Worm (Caenorhabditis elegans) whole organism, L4 larva: ENCODE results near the gene F40E10.5.

ENCODE experiments used
- D1046.2 ChIP-seq: fragments of 200-800 bp; sonication (Bioruptor generic); IDR thresholded peaks from 2 replicates; pipeline ENCODE4 v1.3.6; 2022; ENCODE audit warnings: missing genetic modification characterization, missing compliant biosample characterization
- F10B5.3 ChIP-seq: sonication (generic microtip); optimal IDR thresholded peaks from 2 replicates; lab custom pipeline; 2016; ENCODE audit warnings: mild to moderate bottlenecking, missing genetic modification characterization, missing compliant biosample characterization
- F26F4.8 ChIP-seq: fragments of 200-800 bp; sonication (Bioruptor generic); conservative IDR thresholded peaks from 2 replicates; pipeline ENCODE4 v1.3.6; 2022; ENCODE audit warnings: missing genetic modification characterization, missing compliant biosample characterization
- F44E2.7 ChIP-seq: fragments of 200-800 bp; sonication (Bioruptor generic); IDR thresholded peaks from 2 replicates; pipeline ENCODE4 v2.1.2; 2022; ENCODE audit warnings: missing genetic modification characterization, missing compliant biosample characterization
- R02D3.7 ChIP-seq: fragments of 150-350 bp; sonication (generic microtip); optimal IDR thresholded peaks from 3 replicates; lab custom pipeline; 2014; ENCODE audit warnings: missing biosample characterization, missing genetic modification characterization
- Y48G9A.11 ChIP-seq: fragments of 200-800 bp; sonication (Bioruptor generic); IDR thresholded peaks from 2 replicates; pipeline ENCODE4 v1.3.6; 2022; ENCODE audit warnings: missing genetic modification reagents, missing genetic modification characterization, missing compliant biosample characterization
- Y75B8A.6 ChIP-seq: fragments of 200-800 bp; sonication (Bioruptor generic); IDR thresholded peaks from 2 replicates; pipeline ENCODE4 v1.3.6; 2022; ENCODE audit warnings: missing genetic modification reagents, missing genetic modification characterization, missing compliant biosample characterization
- ZK337.2 ChIP-seq: fragments of 200-800 bp; sonication (Bioruptor generic); IDR thresholded peaks from 2 replicates; pipeline ENCODE4 v1.3.6; 2022; ENCODE audit warnings: missing genetic modification reagents, missing genetic modification characterization, missing compliant biosample characterization
- ZK546.5 ChIP-seq, 2 experiments: sonication (generic microtip); optimal IDR thresholded peaks; 2 replicates each; lab custom pipeline; 2017; ENCODE audit warnings: missing biosample characterization in 2 of 2, missing genetic modification characterization in 2 of 2
- aha-1 ChIP-seq: fragments of 150-350 bp; peaks from one replicate; lab custom pipeline; 2014; ENCODE audit warnings: missing biosample characterization, missing genetic modification characterization
- aly-2 ChIP-seq: sonication (generic microtip); optimal IDR thresholded peaks from 2 replicates; lab custom pipeline; 2018; ENCODE audit warnings: missing biosample characterization, missing genetic modification characterization
- ama-1 ChIP-seq: fragments of 150-350 bp; optimal IDR thresholded peaks from 2 replicates; lab custom pipeline; 2014; ENCODE audit warnings: inconsistent platforms, mixed read lengths
- arid-1 ChIP-seq: fragments of 200-800 bp; sonication (Bioruptor generic); conservative IDR thresholded peaks from 2 replicates; pipeline ENCODE4 v1.3.6; 2022; ENCODE audit warnings: missing genetic modification reagents, missing genetic modification characterization, missing compliant biosample characterization
- attf-4 ChIP-seq: sonication (generic microtip); optimal IDR thresholded peaks from 3 replicates; lab custom pipeline; 2017; ENCODE audit warnings: missing biosample characterization, missing genetic modification characterization
- ceh-20 ChIP-seq: fragments of 200-800 bp; sonication (Bioruptor generic); IDR thresholded peaks from 2 replicates; pipeline ENCODE4 v1.3.6; 2022; ENCODE audit warnings: missing genetic modification reagents, missing genetic modification characterization, missing compliant biosample characterization
- ceh-44 ChIP-seq: fragments of 200-800 bp; sonication (Bioruptor generic); IDR thresholded peaks from 2 replicates; pipeline ENCODE4 v1.3.6; 2022; ENCODE audit warnings: missing genetic modification reagents, missing genetic modification characterization, missing compliant biosample characterization
- ceh-62 ChIP-seq: sonication (generic microtip); optimal IDR thresholded peaks from 2 replicates; lab custom pipeline; 2017; ENCODE audit warnings: missing biosample characterization, missing genetic modification characterization
- ceh-82 ChIP-seq: sonication (generic microtip); optimal IDR thresholded peaks from 2 replicates; lab custom pipeline; 2017; ENCODE audit warnings: missing biosample characterization, missing genetic modification characterization
- daf-8 ChIP-seq: fragments of 200-800 bp; sonication (Bioruptor generic); IDR thresholded peaks from 2 replicates; pipeline ENCODE4 v1.3.6; 2022; ENCODE audit warnings: missing genetic modification characterization, missing compliant biosample characterization
- dmd-9 ChIP-seq: fragments of 200-800 bp; sonication (Bioruptor generic); IDR thresholded peaks from 2 replicates; pipeline ENCODE4 v1.3.6; 2022; ENCODE audit warnings: missing genetic modification reagents, missing genetic modification characterization, missing compliant biosample characterization
- dpl-1 ChIP-seq: fragments of 150-350 bp; optimal IDR thresholded peaks from 2 replicates; lab custom pipeline; 2014; ENCODE audit warnings: missing biosample characterization, missing genetic modification reagents, missing genetic modification characterization
- duxl-1 ChIP-seq: sonication (generic microtip); optimal IDR thresholded peaks from 2 replicates; lab custom pipeline; 2016; ENCODE audit warnings: mild to moderate bottlenecking, missing genetic modification characterization, moderate library complexity, missing compliant biosample characterization; ENCODE audit not compliant: poor library complexity
- egl-27 ChIP-seq: sonication (generic microtip); optimal IDR thresholded peaks from 3 replicates; lab custom pipeline; 2017; ENCODE audit warnings: missing biosample characterization, missing genetic modification reagents, missing genetic modification characterization
- egl-43 ChIP-seq: fragments of 200-800 bp; sonication (Bioruptor generic); IDR thresholded peaks from 2 replicates; pipeline ENCODE4 v1.3.6; 2022; ENCODE audit warnings: missing genetic modification reagents, missing genetic modification characterization, missing compliant biosample characterization
- fkh-10 ChIP-seq: fragments of 150-350 bp; optimal IDR thresholded peaks from 2 replicates; lab custom pipeline; 2014; ENCODE audit warnings: missing biosample characterization, missing genetic modification reagents, missing genetic modification characterization
- gei-8 ChIP-seq: fragments of 200-800 bp; sonication (Bioruptor generic); optimal IDR thresholded peaks from 2 replicates; lab custom pipeline; 2018; ENCODE audit warnings: mild to moderate bottlenecking, missing genetic modification characterization, missing compliant biosample characterization
- hlh-11 ChIP-seq: fragments of 200-800 bp; sonication (Bioruptor generic); optimal IDR thresholded peaks from 2 replicates; lab custom pipeline; 2018; ENCODE audit warnings: mild to moderate bottlenecking, missing genetic modification characterization, missing compliant biosample characterization
- hlh-30 ChIP-seq: sonication (generic microtip); optimal IDR thresholded peaks from 2 replicates; lab custom pipeline; 2017; ENCODE audit warnings: antibody characterized with exemption, mild to moderate bottlenecking, missing genetic modification characterization, missing compliant biosample characterization; ENCODE audit not compliant: insufficient read depth
- lin-1 ChIP-seq: fragments of 200-800 bp; sonication (Bioruptor generic); IDR thresholded peaks from 2 replicates; pipeline ENCODE4 v1.3.6; 2022; ENCODE audit warnings: missing genetic modification reagents, missing genetic modification characterization, missing compliant biosample characterization
- lin-29 ChIP-seq: fragments of 200-800 bp; sonication (Bioruptor generic); IDR thresholded peaks from 2 replicates; pipeline ENCODE4 v1.3.6; 2022; ENCODE audit warnings: missing genetic modification reagents, missing genetic modification characterization, missing compliant biosample characterization
- lin-39 ChIP-seq: fragments of 150-350 bp; optimal IDR thresholded peaks from 2 replicates; lab custom pipeline; 2014; ENCODE audit warnings: missing biosample characterization, missing genetic modification reagents, missing genetic modification characterization
- lsy-2 ChIP-seq, 2 experiments: fragments of 150-350 bp in 1 of 2; sonication (generic microtip) in 1 of 2; optimal IDR thresholded peaks; 2 replicates each; lab custom pipeline; 2014 to 2017; ENCODE audit warnings: missing biosample characterization in 2 of 2, missing genetic modification characterization in 2 of 2
- mdl-1 ChIP-seq, 2 experiments: fragments of 150-350 bp in 1 of 2; sonication (generic microtip) in 1 of 2; optimal IDR thresholded peaks; 2 replicates each; lab custom pipeline; 2014 to 2017; ENCODE audit warnings: missing biosample characterization in 2 of 2, missing genetic modification characterization in 2 of 2
- mep-1 ChIP-seq: fragments of 150-350 bp; sonication (generic microtip); optimal IDR thresholded peaks from 3 replicates; lab custom pipeline; 2014; ENCODE audit warnings: missing biosample characterization, missing genetic modification characterization
- mxl-2 ChIP-seq: fragments of 200-800 bp; sonication (Bioruptor generic); conservative IDR thresholded peaks from 2 replicates; pipeline ENCODE4 v1.3.6; 2022; ENCODE audit warnings: missing genetic modification reagents, missing genetic modification characterization, missing compliant biosample characterization
- nhr-10 ChIP-seq: fragments of 150-350 bp; optimal IDR thresholded peaks from 2 replicates; lab custom pipeline; 2014; ENCODE audit warnings: missing biosample characterization, missing genetic modification characterization
- nhr-237 ChIP-seq: sonication (generic microtip); optimal IDR thresholded peaks from 2 replicates; lab custom pipeline; 2017; ENCODE audit warnings: missing biosample characterization, missing genetic modification characterization
- nhr-28 ChIP-seq: fragments of 150-350 bp; optimal IDR thresholded peaks from 2 replicates; lab custom pipeline; 2014; ENCODE audit warnings: missing biosample characterization, missing genetic modification characterization
- nhr-41 ChIP-seq: fragments of 200-800 bp; sonication (Bioruptor generic); IDR thresholded peaks from 2 replicates; pipeline ENCODE4 v1.3.6; 2022; ENCODE audit warnings: missing genetic modification reagents, missing genetic modification characterization, missing compliant biosample characterization
- nhr-48 ChIP-seq: sonication (generic microtip); optimal IDR thresholded peaks from 2 replicates; lab custom pipeline; 2016; ENCODE audit warnings: mild to moderate bottlenecking, missing genetic modification characterization, missing compliant biosample characterization
- nhr-76 ChIP-seq: fragments of 150-350 bp; optimal IDR thresholded peaks from 2 replicates; lab custom pipeline; 2014; ENCODE audit warnings: missing biosample characterization, missing genetic modification characterization
- nhr-77 ChIP-seq: fragments of 150-350 bp; optimal IDR thresholded peaks from 2 replicates; lab custom pipeline; 2014; ENCODE audit warnings: missing biosample characterization, missing genetic modification characterization
- php-3 ChIP-seq: fragments of 200-800 bp; sonication (Bioruptor generic); IDR thresholded peaks from 2 replicates; pipeline ENCODE4 v1.3.6; 2022; ENCODE audit warnings: missing genetic modification reagents, missing genetic modification characterization, missing compliant biosample characterization
- sdz-12 ChIP-seq: fragments of 200-800 bp; sonication (Bioruptor generic); optimal IDR thresholded peaks from 2 replicates; lab custom pipeline; 2018; ENCODE audit warnings: mild to moderate bottlenecking, missing genetic modification characterization, missing compliant biosample characterization
- snpc-4 ChIP-seq: fragments of 150-350 bp; optimal IDR thresholded peaks from 2 replicates; lab custom pipeline; 2014; ENCODE audit warnings: missing biosample characterization, missing genetic modification characterization
- spr-1 ChIP-seq: sonication (generic microtip); optimal IDR thresholded peaks from 2 replicates; lab custom pipeline; 2016; ENCODE audit warnings: mild to moderate bottlenecking, missing genetic modification characterization, missing compliant biosample characterization
- spr-3 ChIP-seq: fragments of 200-800 bp; sonication (Bioruptor generic); optimal IDR thresholded peaks from 2 replicates; lab custom pipeline; 2018; ENCODE audit warnings: mild to moderate bottlenecking, missing genetic modification characterization, missing compliant biosample characterization
- tag-97 ChIP-seq: fragments of 200-800 bp; sonication (Bioruptor generic); IDR thresholded peaks from 2 replicates; pipeline ENCODE4 v1.3.6; 2022; ENCODE audit warnings: missing genetic modification characterization, missing compliant biosample characterization
- unc-39 ChIP-seq: sonication (generic microtip); optimal IDR thresholded peaks from 2 replicates; lab custom pipeline; 2017; ENCODE audit warnings: missing biosample characterization, missing genetic modification characterization
- unc-62 ChIP-seq, 3 experiments: fragments of 150-350 bp in 1 of 3; sonication (generic microtip); optimal IDR thresholded peaks in 2 of 3; peaks in 1 of 3; 1 replicate in 1 of 3; 2 replicates in 2 of 3; lab custom pipeline; 2014 to 2017; ENCODE audit warnings: missing biosample characterization in 3 of 3, missing genetic modification characterization in 3 of 3, missing genetic modification reagents in 3 of 3, missing genotype in 1 of 3
- zfp-3 ChIP-seq: fragments of 200-800 bp; sonication (Bioruptor generic); conservative IDR thresholded peaks from 2 replicates; pipeline ENCODE4 v1.3.6; 2022; ENCODE audit warnings: missing genetic modification reagents, missing genetic modification characterization, missing compliant biosample characterization
- zip-2 ChIP-seq: fragments of 150-350 bp; optimal IDR thresholded peaks from 2 replicates; lab custom pipeline; 2014; ENCODE audit warnings: missing biosample characterization, missing genetic modification characterization
- ztf-7 ChIP-seq: fragments of 150-350 bp; optimal IDR thresholded peaks from 2 replicates; lab custom pipeline; 2014; ENCODE audit warnings: missing biosample characterization, missing genetic modification characterization

The F40E10.5 gene

DNA sequence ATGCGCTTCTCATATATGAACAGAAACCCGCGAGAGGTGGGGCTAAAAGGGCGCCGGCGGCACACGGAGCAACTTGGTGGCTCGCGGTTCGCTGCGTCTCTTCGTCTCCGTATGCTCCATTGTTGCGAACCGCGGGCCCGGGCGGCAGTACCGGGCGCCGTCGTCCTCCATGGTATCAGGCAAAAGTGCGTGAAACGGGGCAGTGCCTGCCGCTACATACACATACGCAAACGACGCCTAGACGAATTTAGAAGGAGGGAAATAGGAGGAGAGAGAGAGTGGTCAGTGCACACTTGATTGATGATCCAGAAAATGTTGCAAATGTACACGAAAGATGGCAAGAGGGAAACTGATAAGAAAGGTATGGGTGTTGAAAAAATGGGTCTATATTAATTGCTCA lies 42.9 kb downstream of the F40E10.5 start:
- TF ChIP-seq dmd-9 (GFP tag; lab: Robert Waterston, UW) = no peak
- TF ChIP-seq ceh-44 (GFP tag; lab: Robert Waterston, UW) = no peak
- TF ChIP-seq R02D3.7 (tag; lab: Kevin White, UChicago) = no peak
- TF ChIP-seq ceh-20 = no peak
- no peak for TF ChIP-seq ceh-62 (tag; lab: Kevin White, UChicago)
- TF ChIP-seq nhr-41 (GFP tag; lab: Robert Waterston, UW) = no peak
- peak; percentile 11 for TF ChIP-seq nhr-28 (tag; lab: Kevin White, UChicago)
- TF ChIP-seq nhr-48 = peak; percentile 41
- no peak for TF ChIP-seq mep-1 (tag; lab: Kevin White, UChicago)
- no peak for TF ChIP-seq nhr-76 (tag; lab: Kevin White, UChicago)
- no peak for TF ChIP-seq hlh-30 (tag; lab: Kevin White, UChicago)
- 0 out of 2 replicates have a peak, but pooled peaks have one; percentile 46 for TF ChIP-seq F44E2.7 (GFP tag; lab: Robert Waterston, UW)
- TF ChIP-seq lin-39 (tag; lab: Kevin White, UChicago) = no peak
- TF ChIP-seq D1046.2 (GFP tag; lab: Robert Waterston, UW) = peak; percentile 50; the same call in 1 of the 2 replicates
- TF ChIP-seq aly-2 = no peak
- TF ChIP-seq Y75B8A.6 (GFP tag; lab: Robert Waterston, UW) = no peak
- TF ChIP-seq lsy-2 (tag; optimal IDR thresholded peaks at IDR 0.05; lab: Kevin White, UChicago) = peak in 1 of 2 experiments; percentile 3
- peak in 1 of 2 experiments; percentile 40 for TF ChIP-seq mdl-1 (tag; optimal IDR thresholded peaks at IDR 0.05; lab: Kevin White, UChicago)
- no peak for TF ChIP-seq F26F4.8 (GFP tag; lab: Robert Waterston, UW)
- TF ChIP-seq unc-39 (tag; lab: Kevin White, UChicago) = no peak
- no peak for TF ChIP-seq mxl-2 (GFP tag; lab: Robert Waterston, UW)
- no peak for TF ChIP-seq snpc-4 (tag; lab: Kevin White, UChicago)
- TF ChIP-seq dpl-1 = no peak
- TF ChIP-seq php-3 (GFP tag; lab: Robert Waterston, UW) = peak; percentile 70
- TF ChIP-seq sdz-12 (GFP tag; lab: Kevin White, UChicago) = no peak
- TF ChIP-seq spr-1 (tag; lab: Kevin White, UChicago) = peak; percentile 45
- no peak for TF ChIP-seq lin-29
- TF ChIP-seq duxl-1 (tag; lab: Kevin White, UChicago) = no peak
- TF ChIP-seq daf-8 (GFP tag; lab: Robert Waterston, UW) = no peak
- TF ChIP-seq ZK337.2 = no peak
- no peak for TF ChIP-seq F10B5.3 (tag; lab: Kevin White, UChicago)
- no peak for TF ChIP-seq spr-3 (GFP tag; lab: Kevin White, UChicago)
- TF ChIP-seq lin-1 (GFP tag; lab: Robert Waterston, UW) = no peak
- TF ChIP-seq gei-8 (GFP tag; lab: Kevin White, UChicago) = no peak
- TF ChIP-seq unc-62 (GFP tag; optimal IDR thresholded peaks at IDR 0.05 in 1 of 2; lab: Kevin White, UChicago) = no peak
- no peak for TF ChIP-seq unc-62 (tag; optimal IDR thresholded peaks at IDR 0.05; lab: Kevin White, UChicago)
- no peak for TF ChIP-seq nhr-10 (tag; lab: Kevin White, UChicago)
- TF ChIP-seq fkh-10 = no peak
- TF ChIP-seq zfp-3 (GFP tag; lab: Robert Waterston, UW) = no peak
- peak; percentile 43; the same call in 1 of the 2 replicates for TF ChIP-seq arid-1 (GFP tag; lab: Robert Waterston, UW)
- peak; percentile 24 for TF ChIP-seq aha-1 (tag; lab: Kevin White, UChicago)
- no peak for TF ChIP-seq nhr-237 (tag; lab: Kevin White, UChicago)
- TF ChIP-seq tag-97 (GFP tag; lab: Robert Waterston, UW) = no peak
- TF ChIP-seq attf-4 (tag; lab: Kevin White, UChicago) = no peak
- peak; percentile 11 for TF ChIP-seq ztf-7 (tag; lab: Kevin White, UChicago)
- no peak for TF ChIP-seq Y48G9A.11 (GFP tag; lab: Robert Waterston, UW)
- no peak for TF ChIP-seq ama-1
- no peak for TF ChIP-seq zip-2
- TF ChIP-seq egl-43 = no peak; the same call in 1 of the 2 replicates
- no peak for TF ChIP-seq ceh-82 (tag; lab: Kevin White, UChicago)
- TF ChIP-seq ZK546.5 (tag; optimal IDR thresholded peaks at IDR 0.05; lab: Kevin White, UChicago) = no peak
- peak; percentile 84 for TF ChIP-seq hlh-11 (tag; lab: Kevin White, UChicago)
- TF ChIP-seq egl-27 = no peak
- TF ChIP-seq nhr-77 (tag; lab: Kevin White, UChicago) = no peak
